Worm (Caenorhabditis elegans) whole organism, L4/young adult: ENCODE measurements around the gene ceh-83.

Experiments
- W03F9.2 ChIP-seq: fragments of 150-350 bp; optimal IDR thresholded peaks from 2 replicates; lab custom pipeline; 2014; ENCODE audit warnings: missing biosample characterization, missing genetic modification characterization
- dao-5 ChIP-seq: sonication (generic microtip); optimal IDR thresholded peaks from 2 replicates; lab custom pipeline; 2016; ENCODE audit warnings: missing genotype, missing genetic modification characterization, moderate library complexity, missing compliant biosample characterization
- him-1 ChIP-seq: sonication (generic microtip); optimal IDR thresholded peaks from 2 replicates; lab custom pipeline; 2016; ENCODE audit warnings: missing genotype, missing genetic modification reagents, missing genetic modification characterization, missing compliant biosample characterization

DNA sequence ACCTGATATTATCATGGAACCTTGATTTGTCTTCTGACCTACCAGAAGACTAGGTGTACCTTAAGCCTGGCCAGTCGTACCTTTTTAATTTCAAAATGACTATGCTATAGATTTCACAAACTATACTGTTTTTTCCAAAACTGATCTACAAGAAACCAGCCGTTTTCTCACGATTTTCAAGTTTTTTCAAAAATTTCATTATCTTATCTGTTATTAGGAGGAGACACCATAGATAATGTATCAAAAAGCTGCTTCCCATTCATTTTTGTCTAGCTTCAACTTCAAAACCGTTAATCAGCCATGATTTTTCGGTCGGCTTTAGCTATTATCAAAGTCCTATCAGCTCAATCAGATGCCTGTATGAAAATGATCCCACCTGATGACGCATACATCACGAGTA is 6.2 kb upstream of the ceh-83 start, which contains the start of gene F36H5.12:
- TF ChIP-seq him-1 = no peak
- no peak for TF ChIP-seq dao-5 (tag; lab: Kevin White, UChicago)
- no peak for TF ChIP-seq W03F9.2 (tag; lab: Kevin White, UChicago)
